Worm (Caenorhabditis elegans): ENCODE results near the gene srx-129.

srx-129 gene

DNA sequence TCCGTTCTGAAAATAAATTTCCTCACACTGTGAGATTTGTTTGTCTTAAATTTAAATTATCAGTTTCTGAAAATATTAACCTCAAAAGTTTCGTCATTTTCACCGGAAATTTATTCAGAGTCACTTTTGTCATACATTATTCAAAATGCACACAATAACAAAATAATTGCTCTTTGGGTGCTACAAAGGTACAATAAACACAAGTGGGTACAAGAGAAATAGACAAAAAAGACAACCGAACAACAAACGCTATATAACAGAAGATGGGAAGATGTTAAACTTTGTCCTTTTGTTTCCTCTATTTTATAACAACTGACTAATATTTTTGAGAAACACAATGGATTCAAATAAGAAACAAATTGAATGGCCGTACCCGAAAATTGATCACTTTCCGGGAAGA is 35.5 kb downstream of the srx-129 start:
- TF ChIP-seq nhr-232 (tag; optimal IDR thresholded peaks at IDR 0.05) (no peak), ttx-3 (tag; optimal IDR thresholded peaks at IDR 0.05) (no peak), ztf-16 (tag; optimal IDR thresholded peaks at IDR 0.05) (no peak), nhr-11 (tag; optimal IDR thresholded peaks at IDR 0.05) (no peak), eyg-1 (tag; optimal IDR thresholded peaks at IDR 0.05) (no peak), fkh-10 (GFP tag; optimal IDR thresholded peaks at IDR 0.05) (no peak), odd-2 (tag; optimal IDR thresholded peaks at IDR 0.05) (no peak), ama-1 (optimal IDR thresholded peaks at IDR 0.05) (no peak), unc-3 (GFP tag; conservative IDR thresholded peaks at IDR 0.05) (no peak), unc-3 (tag; optimal IDR thresholded peaks at IDR 0.05) (no peak), hlh-6 (tag; optimal IDR thresholded peaks at IDR 0.05) (no peak), ets-4 (tag; optimal IDR thresholded peaks at IDR 0.05) (no peak), sox-2 (GFP tag; IDR thresholded peaks at IDR 0.05) (no peak)

DNA sequence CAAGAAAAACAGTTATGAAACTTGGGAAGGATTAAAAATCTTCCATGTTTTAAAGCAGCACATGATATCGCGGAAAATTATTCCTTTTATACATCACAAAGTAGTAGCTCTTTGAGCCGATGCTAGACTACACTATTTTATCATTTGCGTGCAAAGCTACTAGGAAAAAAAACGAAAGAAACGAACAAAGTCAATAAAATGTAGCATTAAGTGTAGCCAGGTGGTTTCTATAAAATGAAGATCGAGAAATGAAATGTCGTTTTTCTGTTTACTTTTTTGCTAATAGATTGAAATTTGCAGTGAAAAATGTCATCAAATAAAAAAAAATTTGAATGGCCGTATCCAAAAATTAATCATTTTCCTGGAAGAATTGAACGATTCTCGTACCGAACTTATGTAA is 38.8 kb downstream of the srx-129 start, which contains the start of gene cpt-5:
cpt-5 (plus strand) TSS at position 301 of the 400 bp plus-strand sequence.
- no peak for TF ChIP-seq ztf-16 (tag; optimal IDR thresholded peaks at IDR 0.05)
- no peak for TF ChIP-seq nhr-232 (tag; optimal IDR thresholded peaks at IDR 0.05)
- no peak for TF ChIP-seq che-1 (tag; optimal IDR thresholded peaks at IDR 0.05)
- TF ChIP-seq ttx-3 (tag; optimal IDR thresholded peaks at IDR 0.05) = no peak
- no peak for TF ChIP-seq unc-55 (GFP tag; optimal IDR thresholded peaks at IDR 0.05)
- no peak for TF ChIP-seq ceh-34 (tag; optimal IDR thresholded peaks at IDR 0.05)
- no peak for TF ChIP-seq ceh-9 (tag; optimal IDR thresholded peaks at IDR 0.05)
- TF ChIP-seq pqm-1 (tag; optimal IDR thresholded peaks at IDR 0.05) = no peak
- no peak for TF ChIP-seq pha-2 (tag; optimal IDR thresholded peaks at IDR 0.05)

DNA sequence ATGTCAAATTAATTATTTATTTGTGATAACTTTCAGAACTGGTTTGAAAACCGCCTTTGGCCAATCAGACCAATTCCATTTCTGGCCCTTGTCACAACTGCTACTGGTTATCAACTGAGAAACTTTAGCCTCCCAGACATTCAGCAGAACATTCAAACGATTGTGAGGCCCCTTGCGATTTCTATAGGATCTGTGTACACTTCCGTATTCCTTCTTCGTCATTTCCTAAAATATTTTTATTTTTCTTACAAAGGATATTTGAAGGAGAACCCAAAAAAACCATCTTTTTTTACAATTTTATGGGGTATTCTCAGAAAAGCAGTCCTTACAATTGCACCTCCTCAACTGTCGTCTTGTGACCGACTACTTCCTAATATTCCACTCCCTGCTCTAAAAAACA is 39.3 kb downstream of the srx-129 start:
- TF ChIP-seq che-1 (tag; optimal IDR thresholded peaks at IDR 0.05) = no peak

DNA sequence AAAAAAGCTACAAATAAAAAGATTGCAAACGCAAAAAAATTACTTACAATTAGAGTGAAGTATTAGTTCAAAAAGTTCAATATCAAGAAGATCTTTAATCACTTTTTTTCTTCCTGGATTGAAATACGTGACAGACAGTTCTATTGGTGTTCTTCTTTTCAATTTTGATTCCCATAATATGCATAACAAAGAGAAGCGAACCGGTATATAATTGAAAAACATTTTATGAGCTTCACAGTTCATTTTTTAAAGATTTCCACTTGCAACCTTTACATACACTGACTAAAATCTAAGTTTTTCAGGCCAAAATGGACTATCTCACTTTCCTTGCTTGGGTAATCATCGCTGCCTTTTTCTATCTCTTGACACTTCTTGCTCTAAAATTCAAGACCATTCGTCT is 42.5 kb downstream of the srx-129 start, which contains the start of gene T22G5.1:
T22G5.1 (plus strand) TSS at position 301 of the 400 bp plus-strand sequence.
- no peak for TF ChIP-seq unc-55 (GFP tag; optimal IDR thresholded peaks at IDR 0.05)
- TF ChIP-seq pat-9 (tag; optimal IDR thresholded peaks at IDR 0.05) = no peak
- no peak for TF ChIP-seq odd-2 (tag; optimal IDR thresholded peaks at IDR 0.05)
- TF ChIP-seq dve-1 (tag; optimal IDR thresholded peaks at IDR 0.05) = no peak
- no peak for TF ChIP-seq T23F11.4 (GFP tag; optimal IDR thresholded peaks at IDR 0.05)
- TF ChIP-seq ceh-48 (tag; optimal IDR thresholded peaks at IDR 0.05) = no peak
- no peak for TF ChIP-seq ceh-34 (tag; optimal IDR thresholded peaks at IDR 0.05)
- TF ChIP-seq lin-11 (tag; optimal IDR thresholded peaks at IDR 0.05) = no peak
- no peak for TF ChIP-seq ceh-9 (tag; optimal IDR thresholded peaks at IDR 0.05)
- no peak for TF ChIP-seq syd-9 (tag; optimal IDR thresholded peaks at IDR 0.05)
- TF ChIP-seq ceh-22 (tag; optimal IDR thresholded peaks at IDR 0.05) = no peak
- no peak for TF ChIP-seq F13H6.1 (tag; optimal IDR thresholded peaks at IDR 0.05)
- TF ChIP-seq eyg-1 (tag; optimal IDR thresholded peaks at IDR 0.05) = no peak
- no peak for TF ChIP-seq tbx-2 (tag; optimal IDR thresholded peaks at IDR 0.05)
- no peak for TF ChIP-seq nhr-232 (tag; optimal IDR thresholded peaks at IDR 0.05)
- TF ChIP-seq hlh-30 (tag; optimal IDR thresholded peaks at IDR 0.05; ENCODE audit: insufficient read depth) = no peak
- TF ChIP-seq ceh-30 (tag; optimal IDR thresholded peaks at IDR 0.05) = no peak
- no peak for TF ChIP-seq lim-6 (tag; optimal IDR thresholded peaks at IDR 0.05)
- TF ChIP-seq pha-4 (tag; optimal IDR thresholded peaks at IDR 0.05) = no peak
- no peak for TF ChIP-seq ceh-6 (GFP tag; optimal IDR thresholded peaks at IDR 0.05)

DNA sequence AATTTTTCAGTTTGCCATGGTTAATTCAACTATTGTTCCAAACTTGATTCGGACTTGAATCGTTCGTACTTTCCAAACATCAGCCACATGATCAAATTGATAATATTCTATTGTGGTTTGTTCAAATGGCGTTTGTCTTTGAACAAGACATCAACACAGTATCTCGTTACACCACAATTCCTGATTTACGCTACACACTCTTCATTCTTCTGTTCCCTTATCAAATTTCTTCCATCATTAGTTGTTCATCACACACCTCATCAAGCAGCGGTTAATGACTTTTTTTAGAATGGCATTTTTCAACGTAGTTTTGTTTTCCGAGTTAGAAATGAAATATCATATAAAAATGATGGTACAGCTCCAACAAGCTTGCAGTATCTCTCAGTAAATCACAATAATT is 44.2 kb downstream of the srx-129 start:
- TF ChIP-seq ceh-45 (GFP tag; IDR thresholded peaks at IDR 0.05) (no peak), pha-2 (tag; optimal IDR thresholded peaks at IDR 0.05) (no peak), ceh-48 (tag; optimal IDR thresholded peaks at IDR 0.05) (no peak), nfya-1 (tag; optimal IDR thresholded peaks at IDR 0.05) (no peak)
